Worm (Caenorhabditis elegans) whole organism, young adult: Measurements from ENCODE around the gene Y43C5B.3.

Source experiments
- B0336.3 ChIP-seq: fragments of 200-800 bp; sonication (Bioruptor generic); IDR thresholded peaks from 2 replicates; pipeline ENCODE4 v1.3.6; 2022; ENCODE audit warnings: missing genetic modification characterization, missing compliant biosample characterization
- C17E4.6 ChIP-seq: fragments of 200-800 bp; sonication (Bioruptor generic); IDR thresholded peaks from 2 replicates; pipeline ENCODE4 v1.3.6; 2022; ENCODE audit warnings: missing genetic modification reagents, missing genetic modification characterization, missing compliant biosample characterization
- F10E7.11 ChIP-seq: sonication (generic microtip); optimal IDR thresholded peaks from 2 replicates; lab custom pipeline; 2017; ENCODE audit warnings: mild to moderate bottlenecking, missing genetic modification characterization, moderate library complexity, missing compliant biosample characterization
- madf-6 ChIP-seq: fragments of 200-800 bp; sonication (Bioruptor generic); IDR thresholded peaks from 2 replicates; pipeline ENCODE4 v1.3.6; 2022; ENCODE audit warnings: missing genetic modification reagents, missing genetic modification characterization, missing compliant biosample characterization
- nhr-80 ChIP-seq: sonication (generic microtip); optimal IDR thresholded peaks from 2 replicates; lab custom pipeline; 2016; ENCODE audit warnings: missing genetic modification characterization, missing compliant biosample characterization
- tbp1 ChIP-seq: fragments of 200-800 bp; sonication (Bioruptor generic); optimal IDR thresholded peaks from 2 replicates; lab custom pipeline; 2018; ENCODE audit warnings: mild to moderate bottlenecking, missing genetic modification characterization, missing compliant biosample characterization

DNA sequence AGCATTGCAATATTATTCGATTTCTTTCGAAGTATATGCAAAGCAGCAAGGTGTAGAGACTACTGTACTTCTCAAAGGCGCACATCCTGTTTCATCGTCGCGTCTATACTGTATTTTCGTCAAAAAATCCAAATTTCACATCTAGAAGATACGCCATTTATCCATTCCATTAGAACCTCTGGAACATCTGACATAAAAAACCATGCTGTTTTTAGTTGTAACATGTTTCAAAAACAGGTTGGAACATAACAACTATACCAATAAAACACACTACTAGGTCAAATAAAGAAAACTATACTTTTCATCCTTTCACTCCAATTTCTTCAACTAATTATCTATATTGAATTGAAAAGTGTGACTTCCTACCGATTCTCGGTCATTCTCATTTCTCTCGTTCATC, 9.9 kb downstream of the Y43C5B.3 start, which contains the start of gene ugt-59:
- TF ChIP-seq tbp1 (GFP tag; lab: Kevin White, UChicago) (no peak), nhr-80 (no peak), B0336.3 (GFP tag; lab: Robert Waterston, UW) (no peak), F10E7.11 (no peak), C17E4.6 (GFP tag; lab: Robert Waterston, UW) (no peak), madf-6 (GFP tag; lab: Robert Waterston, UW) (no peak)
